Worm (Caenorhabditis elegans): ENCODE measurements around the gene ZC443.7.

ce11 chrV:12760913-12761312 is 45.4 kb upstream of the ZC443.7 start, which contains the start of gene F18E2.15:
- TF ChIP-seq ztf-11 (tag; optimal IDR thresholded peaks at IDR 0.05) (no peak), hmg-11 (tag; optimal IDR thresholded peaks at IDR 0.05) (no peak), ztf-4 (tag; optimal IDR thresholded peaks at IDR 0.05) (no peak), nhr-23 (tag; optimal IDR thresholded peaks at IDR 0.05) (no peak)
